Worm (Caenorhabditis elegans) whole organism, midembryonic: ENCODE measurements around the gene ZC404.1.

Experiments
- T22C8.4 ChIP-seq: fragments of 200-800 bp; sonication (Bioruptor generic); IDR thresholded peaks from 2 replicates; pipeline ENCODE4 v1.3.6; 2022; ENCODE audit warnings: missing genetic modification characterization, missing compliant biosample characterization
- cog-1 ChIP-seq: sonication (generic microtip); optimal IDR thresholded peaks from 2 replicates; lab custom pipeline; 2016; ENCODE audit warnings: missing genetic modification characterization, missing compliant biosample characterization
- flt-1 ChIP-seq: fragments of 200-800 bp; sonication (Bioruptor generic); IDR thresholded peaks from 2 replicates; pipeline ENCODE4 v1.3.6; 2022; ENCODE audit warnings: missing genetic modification characterization, missing compliant biosample characterization
- klf-2 ChIP-seq: fragments of 200-800 bp; sonication (Bioruptor generic); conservative IDR thresholded peaks from 2 replicates; pipeline ENCODE4 v1.3.6; 2022; ENCODE audit warnings: missing genetic modification reagents, missing genetic modification characterization, missing compliant biosample characterization
- med-1 ChIP-seq: sonication (generic microtip); optimal IDR thresholded peaks from 2 replicates; lab custom pipeline; 2017; ENCODE audit warnings: missing genetic modification characterization, mild to moderate bottlenecking, missing compliant biosample characterization, antibody characterized with exemption, missing genetic modification reagents; ENCODE audit not compliant: insufficient read depth
- ref-1 ChIP-seq: fragments of 200-800 bp; sonication (Bioruptor generic); conservative IDR thresholded peaks from 2 replicates; pipeline ENCODE4 v1.3.6; 2022; ENCODE audit warnings: missing genetic modification reagents, missing genetic modification characterization, missing compliant biosample characterization
- tab-1 ChIP-seq: fragments of 200-800 bp; sonication (Bioruptor generic); IDR thresholded peaks from 2 replicates; pipeline ENCODE4 v1.3.6; 2022; ENCODE audit warnings: missing genetic modification characterization, missing compliant biosample characterization
- ztf-29 ChIP-seq: fragments of 200-800 bp; sonication (Bioruptor generic); IDR thresholded peaks from 2 replicates; pipeline ENCODE4 v1.3.6; 2022; ENCODE audit warnings: missing genetic modification reagents, missing genetic modification characterization, missing compliant biosample characterization

ce11 chrV:6764972-6765371 lies 29.0 kb upstream of the ZC404.1 start, which contains the start of gene bbs-8:
- no peak for TF ChIP-seq ztf-29 (GFP tag; lab: Robert Waterston, UW)
- TF ChIP-seq med-1 (GFP tag; lab: Kevin White, UChicago), result no peak
- no peak for TF ChIP-seq klf-2 (GFP tag; lab: Robert Waterston, UW)
- TF ChIP-seq flt-1 (GFP tag; lab: Robert Waterston, UW), result no peak
- no peak for TF ChIP-seq ref-1 (GFP tag; lab: Robert Waterston, UW)
- no peak for TF ChIP-seq cog-1 (tag; lab: Kevin White, UChicago)
- TF ChIP-seq tab-1, result no peak
- no peak for TF ChIP-seq T22C8.4
